Fruit fly (Drosophila melanogaster) whole organism, embryonic: Measurements from ENCODE around the gene Tsc1.

ENCODE experiments used
- Ada2b ChIP-seq: fragments of 200-800 bp; sonication (Bioruptor generic); IDR thresholded peaks from 2 replicates; pipeline ENCODE4 v1.3.6; 2022; ENCODE audit warnings: missing biosample characterization, missing genetic modification characterization
- C15 ChIP-seq: fragments of 200-800 bp; sonication (Bioruptor generic); IDR thresholded peaks from 3 replicates; pipeline ENCODE4 v1.3.6; 2022; ENCODE audit warnings: missing biosample characterization, missing genetic modification characterization
- CG10147 ChIP-seq: fragments of 200-800 bp; sonication (Bioruptor generic); optimal IDR thresholded peaks from 2 replicates; lab custom pipeline; 2019; ENCODE audit warnings: missing biosample characterization, mild to moderate bottlenecking, missing genetic modification characterization, moderate library complexity
- CG11696 ChIP-seq: fragments of 200-800 bp; sonication (Bioruptor generic); IDR thresholded peaks from 2 replicates; pipeline ENCODE4 v1.3.6; 2022; ENCODE audit warnings: missing biosample characterization, missing genetic modification characterization
- CG17359 ChIP-seq: fragments of 200-800 bp; sonication (Bioruptor generic); optimal IDR thresholded peaks from 3 replicates; lab custom pipeline; 2018; ENCODE audit warnings: missing biosample characterization, mild to moderate bottlenecking, missing genetic modification characterization, moderate library complexity
- CG18764 ChIP-seq: fragments of 200-800 bp; sonication (Bioruptor generic); optimal IDR thresholded peaks from 3 replicates; lab custom pipeline; 2016; ENCODE audit warnings: missing biosample characterization, missing genetic modification characterization
- CG2116 ChIP-seq: fragments of 200-800 bp; sonication (Bioruptor generic); optimal IDR thresholded peaks from 3 replicates; lab custom pipeline; 2018; ENCODE audit warnings: missing biosample characterization, mild to moderate bottlenecking, missing genetic modification characterization
- CG2120 ChIP-seq: fragments of 200-800 bp; sonication (Bioruptor generic); optimal IDR thresholded peaks from 3 replicates; lab custom pipeline; 2016; ENCODE audit warnings: missing biosample characterization, missing genetic modification characterization
- CG31365 ChIP-seq: fragments of 200-800 bp; sonication (Bioruptor generic); optimal IDR thresholded peaks from 2 replicates; lab custom pipeline; 2018; ENCODE audit warnings: missing biosample characterization, mild to moderate bottlenecking, missing genetic modification characterization
- CG33557 ChIP-seq: fragments of 200-800 bp; sonication (Bioruptor generic); optimal IDR thresholded peaks from 2 replicates; lab custom pipeline; 2019; ENCODE audit warnings: missing biosample characterization, mild to moderate bottlenecking, missing genetic modification characterization, moderate library complexity
- CG4617 ChIP-seq: fragments of 200-800 bp; sonication (Bioruptor generic); optimal IDR thresholded peaks from 3 replicates; lab custom pipeline; 2016; ENCODE audit warnings: missing biosample characterization, missing genetic modification characterization, borderline replicate concordance
- CG6175 ChIP-seq: fragments of 200-800 bp; sonication (Bioruptor generic); IDR thresholded peaks from 3 replicates; pipeline ENCODE4 v1.3.6; 2022; ENCODE audit warnings: missing biosample characterization, missing genetic modification characterization
- CG6272 ChIP-seq: fragments of 200-800 bp; sonication (Bioruptor generic); IDR thresholded peaks from 2 replicates; pipeline ENCODE4 v1.3.6; 2022; ENCODE audit warnings: missing biosample characterization, missing genetic modification characterization
- CG7372 ChIP-seq: fragments of 200-800 bp; sonication (Bioruptor generic); IDR thresholded peaks from 2 replicates; pipeline ENCODE4 v1.3.6; 2022; ENCODE audit warnings: missing biosample characterization, missing genetic modification characterization
- CG7786 ChIP-seq: fragments of 200-800 bp; sonication (Bioruptor generic); optimal IDR thresholded peaks from 2 replicates; lab custom pipeline; 2016; ENCODE audit warnings: missing biosample characterization, missing genetic modification characterization
- CrebB ChIP-seq: fragments of 200-800 bp; sonication (Bioruptor generic); optimal IDR thresholded peaks from 3 replicates; lab custom pipeline; 2018; ENCODE audit warnings: missing biosample characterization, mild to moderate bottlenecking, missing genetic modification characterization
- Dfd ChIP-seq, 2 experiments: fragments of >200 bp; optimal IDR thresholded peaks; 2 replicates each; lab custom pipeline; 2017; ENCODE audit warnings: missing biosample characterization in 2 of 2, missing genetic modification characterization in 2 of 2
- HLH3B ChIP-seq: fragments of 200-800 bp; sonication (Bioruptor generic); IDR thresholded peaks from 2 replicates; pipeline ENCODE4 v1.3.6; 2022; ENCODE audit warnings: missing biosample characterization, missing genetic modification characterization
- HLHmδ ChIP-seq: fragments of 200-800 bp; sonication (Bioruptor generic); optimal IDR thresholded peaks from 2 replicates; lab custom pipeline; 2018; ENCODE audit warnings: missing biosample characterization, mild to moderate bottlenecking, missing genetic modification characterization, moderate library complexity
- HmgZ ChIP-seq: fragments of 200-800 bp; sonication (Bioruptor generic); optimal IDR thresholded peaks from 2 replicates; lab custom pipeline; 2018; ENCODE audit warnings: missing biosample characterization, mild to moderate bottlenecking, missing genetic modification characterization
- Hmr ChIP-seq: fragments of 200-800 bp; sonication (Bioruptor generic); optimal IDR thresholded peaks from 3 replicates; lab custom pipeline; 2017; ENCODE audit warnings: mild to moderate bottlenecking, missing biosample characterization, missing genetic modification reagents, missing genetic modification characterization
- Hr39 ChIP-seq: fragments of >200 bp; optimal IDR thresholded peaks from 2 replicates; lab custom pipeline; 2017
- MESR4 ChIP-seq: fragments of 200-800 bp; sonication (Bioruptor generic); optimal IDR thresholded peaks from 2 replicates; lab custom pipeline; 2018; ENCODE audit warnings: missing biosample characterization, mild to moderate bottlenecking, missing genetic modification characterization, moderate library complexity
- NC2α ChIP-seq: fragments of 200-800 bp; sonication (Bioruptor generic); optimal IDR thresholded peaks from 2 replicates; lab custom pipeline; 2016; ENCODE audit warnings: missing biosample characterization, missing genetic modification characterization
- NC2β ChIP-seq: fragments of 200-800 bp; sonication (Bioruptor generic); optimal IDR thresholded peaks from 2 replicates; lab custom pipeline; 2016; ENCODE audit warnings: missing biosample characterization, missing genetic modification characterization
- NFAT ChIP-seq: fragments of 200-800 bp; sonication (Bioruptor generic); IDR thresholded peaks from 2 replicates; pipeline ENCODE4 v1.3.6; 2022; ENCODE audit warnings: missing biosample characterization, missing genetic modification characterization
- Scr ChIP-seq: fragments of 200-800 bp; sonication (Bioruptor generic); IDR thresholded peaks from 2 replicates; pipeline ENCODE4 v1.3.6; 2022; ENCODE audit warnings: missing biosample characterization, missing genetic modification characterization; ENCODE audit not compliant: partially characterized antibody
- Six4 ChIP-seq: fragments of 200-800 bp; sonication (Bioruptor generic); optimal IDR thresholded peaks from 2 replicates; lab custom pipeline; 2016; ENCODE audit warnings: missing biosample characterization, missing genetic modification characterization
- Sox102F ChIP-seq: fragments of 200-800 bp; sonication (Bioruptor generic); optimal IDR thresholded peaks from 2 replicates; lab custom pipeline; 2018; ENCODE audit warnings: missing biosample characterization, mild to moderate bottlenecking, missing genetic modification characterization, moderate library complexity
- amos ChIP-seq: fragments of 200-800 bp; sonication (Bioruptor generic); IDR thresholded peaks from 2 replicates; pipeline ENCODE4 v1.3.6; 2022; ENCODE audit warnings: missing biosample characterization, missing genetic modification characterization; ENCODE audit not compliant: partially characterized antibody
- bbx ChIP-seq: fragments of 200-800 bp; sonication (Bioruptor generic); IDR thresholded peaks from 2 replicates; pipeline ENCODE4 v1.3.6; 2022; ENCODE audit warnings: missing biosample characterization, missing genetic modification characterization; ENCODE audit not compliant: partially characterized antibody
- br ChIP-seq: fragments of >200 bp; optimal IDR thresholded peaks from 2 replicates; lab custom pipeline; 2017
- bsh ChIP-seq, 2 experiments: fragments of 200-800 bp; sonication (Bioruptor generic); optimal IDR thresholded peaks; 2 replicates each; lab custom pipeline; 2017 to 2018; ENCODE audit warnings: mild to moderate bottlenecking in 2 of 2, missing biosample characterization in 2 of 2, missing genetic modification characterization in 2 of 2, moderate library complexity in 1 of 2
- cas ChIP-seq: fragments of 200-800 bp; sonication (Bioruptor generic); IDR thresholded peaks from 2 replicates; pipeline ENCODE4 v1.3.6; 2022; ENCODE audit warnings: missing biosample characterization, missing genetic modification characterization
- chn ChIP-seq: fragments of 200-800 bp; sonication (Bioruptor generic); optimal IDR thresholded peaks from 2 replicates; lab custom pipeline; 2016; ENCODE audit warnings: missing biosample characterization, missing genetic modification characterization
- crp ChIP-seq, 2 experiments: fragments of 200-800 bp; sonication (Bioruptor generic); optimal IDR thresholded peaks; 2 replicates in 1 of 2; 3 replicates in 1 of 2; lab custom pipeline; 2017; ENCODE audit warnings: missing biosample characterization in 2 of 2, missing genetic modification characterization in 2 of 2, mild to moderate bottlenecking in 1 of 2, moderate library complexity in 1 of 2
- ewg ChIP-seq: fragments of 200-800 bp; sonication (Bioruptor generic); optimal IDR thresholded peaks from 3 replicates; lab custom pipeline; 2017; ENCODE audit warnings: mild to moderate bottlenecking, missing biosample characterization, missing genetic modification reagents, missing genetic modification characterization
- h ChIP-seq: fragments of >200 bp; optimal IDR thresholded peaks from 2 replicates; lab custom pipeline; 2017
- her ChIP-seq: fragments of 200-800 bp; sonication (Bioruptor generic); optimal IDR thresholded peaks from 2 replicates; lab custom pipeline; 2016; ENCODE audit warnings: missing biosample characterization, missing genetic modification characterization
- hth ChIP-seq: fragments of >200 bp; optimal IDR thresholded peaks from 2 replicates; lab custom pipeline; 2017; ENCODE audit warnings: inconsistent platforms
- klu ChIP-seq: fragments of 200-800 bp; sonication (Bioruptor generic); IDR thresholded peaks from 2 replicates; pipeline ENCODE4 v1.3.6; 2022; ENCODE audit warnings: missing biosample characterization, missing genetic modification characterization
- oc ChIP-seq: fragments of 200-800 bp; sonication (Bioruptor generic); optimal IDR thresholded peaks from 2 replicates; lab custom pipeline; 2018; ENCODE audit warnings: missing biosample characterization, mild to moderate bottlenecking, missing genetic modification characterization, moderate library complexity
- psq ChIP-seq: fragments of 200-800 bp; sonication (Bioruptor generic); optimal IDR thresholded peaks from 2 replicates; lab custom pipeline; 2017; ENCODE audit warnings: missing biosample characterization, missing genetic modification characterization
- pum ChIP-seq: fragments of 200-800 bp; sonication (Bioruptor generic); optimal IDR thresholded peaks from 2 replicates; lab custom pipeline; 2016; ENCODE audit warnings: missing biosample characterization, missing genetic modification characterization
- salm ChIP-seq: fragments of 200-800 bp; sonication (Bioruptor generic); optimal IDR thresholded peaks from 2 replicates; lab custom pipeline; 2018; ENCODE audit warnings: missing biosample characterization, mild to moderate bottlenecking, missing genetic modification characterization
- scrt ChIP-seq: fragments of 200-800 bp; sonication (Bioruptor generic); optimal IDR thresholded peaks from 2 replicates; lab custom pipeline; 2018; ENCODE audit warnings: missing biosample characterization, mild to moderate bottlenecking, missing genetic modification characterization, moderate library complexity
- slp2 ChIP-seq: fragments of 200-800 bp; sonication (Bioruptor generic); optimal IDR thresholded peaks from 2 replicates; lab custom pipeline; 2016; ENCODE audit warnings: missing biosample characterization, missing genetic modification characterization
- sr ChIP-seq: fragments of 200-800 bp; sonication (Bioruptor generic); IDR thresholded peaks from 3 replicates; pipeline ENCODE4 v1.3.6; 2022; ENCODE audit warnings: missing biosample characterization, missing genetic modification characterization
- trem ChIP-seq: fragments of 200-800 bp; optimal IDR thresholded peaks from 3 replicates; lab custom pipeline; 2019; ENCODE audit warnings: missing biosample characterization, mild to moderate bottlenecking, missing genetic modification characterization, moderate library complexity
- vfl ChIP-seq: fragments of 200-800 bp; sonication (Bioruptor generic); optimal IDR thresholded peaks from 2 replicates; lab custom pipeline; 2016; ENCODE audit warnings: missing biosample characterization, missing genetic modification characterization

Tsc1 gene

DNA sequence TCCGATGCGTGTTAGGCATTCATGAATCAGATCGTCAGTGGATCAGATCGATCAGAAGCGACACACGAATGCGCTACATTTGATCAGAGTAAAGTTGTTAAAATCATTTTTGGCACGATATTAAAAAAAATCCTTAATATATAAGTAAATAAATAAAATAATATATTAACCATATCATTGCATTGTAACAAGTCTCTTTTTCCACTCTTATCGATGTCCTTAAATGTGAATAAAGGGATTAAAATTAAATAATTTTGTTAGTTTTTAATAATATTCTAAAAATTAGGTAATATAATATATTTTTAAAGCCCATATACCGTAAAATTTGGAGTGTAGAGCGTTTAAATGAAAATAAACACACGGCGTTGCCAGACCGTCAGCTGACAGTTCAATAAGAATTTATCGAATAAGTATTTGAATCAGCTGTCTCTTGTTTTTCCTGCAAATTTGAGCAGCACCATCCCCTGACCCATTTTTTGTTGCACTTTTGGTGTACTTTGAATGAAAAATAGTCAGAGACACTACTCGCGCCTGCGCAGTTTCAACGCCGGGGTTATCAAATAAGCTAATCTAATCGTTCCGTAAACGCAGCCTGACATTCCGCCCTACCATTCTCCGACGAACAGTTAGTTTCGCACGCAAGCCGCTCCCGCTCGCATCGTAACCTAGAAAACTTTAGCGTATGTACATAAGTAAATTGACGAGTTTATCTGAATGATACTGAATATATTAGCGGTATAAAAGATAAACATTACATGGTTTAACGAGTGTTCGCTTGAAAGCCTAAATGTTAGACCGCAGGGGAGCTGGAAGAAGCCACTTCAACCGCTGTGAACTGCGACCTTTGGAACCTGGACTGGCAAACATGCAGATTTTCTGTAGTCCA is 22.1 kb downstream of the Tsc1 start, which contains the start of the genes p38a and CG6178 (continued):
- TF ChIP-seq Six4 (GFP tag; lab: Kevin White, UChicago) (peak; percentile 84), CG11696 (GFP tag; lab: Robert Waterston, UW) (peak; percentile 81), Sox102F (GFP tag; lab: Kevin White, UChicago) (peak; percentile 99), Hmr (GFP tag; lab: Kevin White, UChicago) (peak; percentile 98), CG18764 (GFP tag; lab: Kevin White, UChicago) (peak; percentile 86), NC2β (GFP tag; lab: Kevin White, UChicago) (no peak), CG2120 (GFP tag; lab: Kevin White, UChicago) (peak; percentile 90), CG7372 (GFP tag; lab: Robert Waterston, UW) (peak; percentile 96), Scr (GFP tag; lab: Robert Waterston, UW) (0 out of 2 replicates have a peak, but pooled peaks have one; percentile 14), klu (GFP tag; lab: Robert Waterston, UW) (peak; percentile 96), psq (peak; percentile 90), hth (no peak), CG33557 (GFP tag; lab: Kevin White, UChicago) (peak; percentile 84), scrt (GFP tag; lab: Kevin White, UChicago) (peak; percentile 94), oc (peak; percentile 95), NC2α (no peak), CG10147 (peak; percentile 98), amos (no peak), pum (peak; percentile 35), CG17359 (tag; lab: Kevin White, UChicago) (peak; percentile 97), ewg (GFP tag; lab: Kevin White, UChicago) (peak; percentile 92), CG31365 (tag; lab: Kevin White, UChicago) (peak; percentile 9), Ada2b (GFP tag; lab: Robert Waterston, UW) (peak; percentile 95), bsh (GFP tag; optimal IDR thresholded peaks at IDR 0.05; lab: Kevin White, UChicago) (peak; percentile 94 to 97), bbx (GFP tag; lab: Robert Waterston, UW) (no peak; the same call in 1 of the 2 replicates), CG7786 (GFP tag; lab: Kevin White, UChicago) (peak; percentile 67), CG6272 (peak; percentile 94), h (lab: Kevin White, UChicago) (no peak), her (GFP tag; lab: Kevin White, UChicago) (no peak), chn (GFP tag; lab: Kevin White, UChicago) (peak; percentile 46), CrebB (tag; lab: Kevin White, UChicago) (peak; percentile 82), HLH3B (GFP tag; lab: Robert Waterston, UW) (peak; percentile 97), HLHmδ (GFP tag; lab: Kevin White, UChicago) (no peak), salm (tag; lab: Kevin White, UChicago) (peak; percentile 96), Dfd (GFP tag; optimal IDR thresholded peaks at IDR 0.05; lab: Kevin White, UChicago) (no peak), NFAT (GFP tag; lab: Robert Waterston, UW) (peak; percentile 95), C15 (GFP tag; lab: Robert Waterston, UW) (peak; percentile 95), HmgZ (tag; lab: Kevin White, UChicago) (peak; percentile 91), slp2 (GFP tag; lab: Kevin White, UChicago) (peak; percentile 47), crp (GFP tag; optimal IDR thresholded peaks at IDR 0.05; lab: Kevin White, UChicago) (peak; percentile 39 to 89), MESR4 (GFP tag; lab: Kevin White, UChicago) (peak; percentile 5), br (lab: Kevin White, UChicago) (no peak), cas (GFP tag; lab: Robert Waterston, UW) (peak; percentile 94), trem (tag; lab: Kevin White, UChicago) (peak; percentile 93), CG6175 (GFP tag; lab: Robert Waterston, UW) (peak; percentile 91), vfl (peak; percentile 62), sr (peak; percentile 68; the same call in 2 of the 3 replicates), CG2116 (peak; percentile 79), CG4617 (GFP tag; lab: Kevin White, UChicago) (peak; percentile 82), Hr39 (lab: Kevin White, UChicago) (no peak)
